Worm (Caenorhabditis elegans) whole organism, early embryonic: ENCODE measurements around the gene fbxa-211.

Experiments used
- F13C5.2 ChIP-seq: sonication (generic microtip); optimal IDR thresholded peaks from 2 replicates; lab custom pipeline; 2017; ENCODE audit warnings: mild to moderate bottlenecking, missing genetic modification characterization, inconsistent platforms, missing compliant biosample characterization
- ets-7 ChIP-seq: sonication (generic microtip); optimal IDR thresholded peaks from 2 replicates; lab custom pipeline; 2016; ENCODE audit warnings: missing genotype, missing genetic modification characterization, missing compliant biosample characterization
- scrt-1 ChIP-seq: fragments of 200-800 bp; sonication (Bioruptor generic); IDR thresholded peaks from 2 replicates; pipeline ENCODE4 v1.3.6; 2022; ENCODE audit warnings: missing genetic modification characterization, missing compliant biosample characterization

- TF ChIP-seq ets-7 (tag; lab: Kevin White, UChicago) (no peak), F13C5.2 (tag; lab: Kevin White, UChicago) (no peak), scrt-1 (GFP tag; lab: Robert Waterston, UW) (no peak)
These were observed 17.1 kb downstream of the fbxa-211 start for ce11 chrV:18144442-18144841.
